Fruit fly (Drosophila melanogaster) whole organism, adult: Measurements from ENCODE around the gene Lcp65Af.

Source experiments
- CG11617 ChIP-seq: fragments of 200-800 bp; sonication (Bioruptor generic); optimal IDR thresholded peaks from 2 replicates; lab custom pipeline; 2017; ENCODE audit warnings: mild to moderate bottlenecking, missing biosample characterization, missing genetic modification reagents, missing genetic modification characterization
- CG12768 ChIP-seq: fragments of 200-800 bp; sonication (Bioruptor generic); optimal IDR thresholded peaks from 2 replicates; lab custom pipeline; 2017; ENCODE audit warnings: missing biosample characterization, missing genetic modification characterization, mild to moderate bottlenecking, moderate library complexity, missing genetic modification reagents
- CG14711 ChIP-seq: fragments of 200-800 bp; sonication (Bioruptor generic); optimal IDR thresholded peaks from 2 replicates; lab custom pipeline; 2018; ENCODE audit warnings: missing biosample characterization, mild to moderate bottlenecking, missing genetic modification characterization, moderate library complexity
- CG1620 ChIP-seq: fragments of 200-800 bp; sonication (Bioruptor generic); optimal IDR thresholded peaks from 2 replicates; lab custom pipeline; 2016; ENCODE audit warnings: missing biosample characterization, missing genetic modification characterization
- CG33017 ChIP-seq: fragments of 200-800 bp; sonication (Bioruptor generic); optimal IDR thresholded peaks from 2 replicates; lab custom pipeline; 2018; ENCODE audit warnings: missing biosample characterization, mild to moderate bottlenecking, missing genetic modification characterization, moderate library complexity
- CG5204 ChIP-seq: fragments of 200-800 bp; sonication (Bioruptor generic); optimal IDR thresholded peaks from 2 replicates; lab custom pipeline; 2016; ENCODE audit warnings: missing biosample characterization, missing genetic modification characterization
- CG7045 ChIP-seq: fragments of 200-800 bp; sonication (Bioruptor generic); optimal IDR thresholded peaks from 2 replicates; lab custom pipeline; 2017; ENCODE audit warnings: missing biosample characterization, mild to moderate bottlenecking, missing genetic modification characterization
- CG7101 ChIP-seq: fragments of 200-800 bp; sonication (Bioruptor generic); optimal IDR thresholded peaks from 2 replicates; lab custom pipeline; 2018; ENCODE audit warnings: missing biosample characterization, mild to moderate bottlenecking, missing genetic modification characterization, moderate library complexity
- Clk ChIP-seq: fragments of 200-800 bp; sonication (Bioruptor generic); optimal IDR thresholded peaks from 2 replicates; lab custom pipeline; 2017; ENCODE audit warnings: missing biosample characterization, missing genetic modification characterization
- Crg-1 ChIP-seq: fragments of 200-800 bp; sonication (Bioruptor generic); optimal IDR thresholded peaks from 2 replicates; lab custom pipeline; 2016; ENCODE audit warnings: missing biosample characterization, missing genetic modification characterization
- Hr96 ChIP-seq: fragments of 200-800 bp; sonication (Bioruptor generic); optimal IDR thresholded peaks from 2 replicates; lab custom pipeline; 2016; ENCODE audit warnings: missing biosample characterization, missing genetic modification characterization
- Mnt ChIP-seq: fragments of 200-800 bp; sonication (Bioruptor generic); optimal IDR thresholded peaks from 2 replicates; lab custom pipeline; 2016; ENCODE audit warnings: missing biosample characterization, mild to moderate bottlenecking, missing genetic modification characterization
- bab1 ChIP-seq: fragments of 200-800 bp; sonication (Bioruptor generic); optimal IDR thresholded peaks from 3 replicates; lab custom pipeline; 2019; ENCODE audit warnings: missing biosample characterization, mild to moderate bottlenecking, missing genetic modification characterization, moderate library complexity
- cic ChIP-seq: fragments of 200-800 bp; sonication (Bioruptor generic); optimal IDR thresholded peaks from 2 replicates; lab custom pipeline; 2017; ENCODE audit warnings: missing biosample characterization, mild to moderate bottlenecking, missing genetic modification characterization, moderate library complexity
- cnc ChIP-seq, 2 experiments: fragments of >200 bp; optimal IDR thresholded peaks; 2 replicates each; lab custom pipeline; 2017
- kay ChIP-seq: fragments of 200-800 bp; sonication (Bioruptor generic); peaks from one replicate; lab custom pipeline; 2016; ENCODE audit warnings: missing biosample characterization, missing genetic modification characterization, borderline replicate concordance
- ovo ChIP-seq: fragments of 200-800 bp; sonication (Bioruptor generic); optimal IDR thresholded peaks from 2 replicates; lab custom pipeline; 2016; ENCODE audit warnings: missing biosample characterization, missing genetic modification characterization
- pad ChIP-seq: fragments of 200-800 bp; sonication (Bioruptor generic); optimal IDR thresholded peaks from 3 replicates; lab custom pipeline; 2017; ENCODE audit warnings: missing biosample characterization, missing genetic modification characterization, mild to moderate bottlenecking, moderate library complexity, missing genetic modification reagents
- tj ChIP-seq: fragments of 200-800 bp; sonication (Bioruptor generic); optimal IDR thresholded peaks from 3 replicates; lab custom pipeline; 2017; ENCODE audit warnings: missing biosample characterization, mild to moderate bottlenecking, missing genetic modification characterization, moderate library complexity
- toe ChIP-seq: fragments of 200-800 bp; sonication (Bioruptor generic); optimal IDR thresholded peaks from 2 replicates; lab custom pipeline; 2016; ENCODE audit warnings: missing biosample characterization, missing genetic modification characterization

Lcp65Af gene

dm6 chr3L:6136691-6137090, at the start of gene Lcp65Af:
TSS of gene Lcp65Af (minus strand) at chr3L:6136791.
- TF ChIP-seq CG33017 (tag; lab: Kevin White, UChicago) (no peak), toe (GFP tag; lab: Kevin White, UChicago) (no peak), CG11617 (no peak), CG5204 (GFP tag; lab: Kevin White, UChicago) (no peak), CG7045 (no peak), CG14711 (tag; lab: Kevin White, UChicago) (no peak), tj (GFP tag; lab: Kevin White, UChicago) (no peak), kay (no peak), bab1 (GFP tag; lab: Kevin White, UChicago) (no peak), ovo (GFP tag; lab: Kevin White, UChicago) (no peak), Hr96 (GFP tag; lab: Kevin White, UChicago) (no peak), CG7101 (no peak), CG12768 (no peak), cic (GFP tag; lab: Kevin White, UChicago) (no peak), Clk (GFP tag; lab: Kevin White, UChicago) (no peak), Mnt (GFP tag; lab: Kevin White, UChicago) (no peak)

dm6 chr3L:6184884-6185438, 48.4 kb upstream of the Lcp65Af start, which contains the start of the genes D19B and CG43293:
TSS of gene D19B (minus strand) at chr3L:6184920.
TSS of gene CG43293 (plus strand) at chr3L:6185189.
- TF ChIP-seq CG7101 (peak; percentile 74), tj (GFP tag; lab: Kevin White, UChicago) (peak; percentile 78), CG7045 (peak; percentile 78), cic (GFP tag; lab: Kevin White, UChicago) (peak; percentile 98), pad (GFP tag; lab: Kevin White, UChicago) (peak; percentile 54), Crg-1 (peak; percentile 54), CG14711 (tag; lab: Kevin White, UChicago) (peak; percentile 74), CG12768 (peak; percentile 76), CG1620 (GFP tag; lab: Kevin White, UChicago) (peak; percentile 76), bab1 (GFP tag; lab: Kevin White, UChicago) (peak; percentile 84), CG11617 (peak; percentile 82), ovo (GFP tag; lab: Kevin White, UChicago) (peak; percentile 3), kay (no peak), toe (GFP tag; lab: Kevin White, UChicago) (peak; percentile 60), Mnt (GFP tag; lab: Kevin White, UChicago) (peak; percentile 100), Clk (GFP tag; lab: Kevin White, UChicago) (peak; percentile 66), Hr96 (GFP tag; lab: Kevin White, UChicago) (peak; percentile 65), cnc (optimal IDR thresholded peaks at IDR 0.05; lab: Kevin White, UChicago) (no peak), CG5204 (GFP tag; lab: Kevin White, UChicago) (peak; percentile 64), CG33017 (tag; lab: Kevin White, UChicago) (peak; percentile 75)

dm6 chr3L:6181776-6182175, 45.2 kb upstream of the Lcp65Af start, which contains the start of gene CG10274:
TSS of gene CG10274 (minus strand) at chr3L:6181829.
- TF ChIP-seq bab1 (GFP tag; lab: Kevin White, UChicago) (peak; percentile 61), Mnt (GFP tag; lab: Kevin White, UChicago) (peak; percentile 41), CG7045 (peak; percentile 67), CG12768 (peak; percentile 73), CG14711 (tag; lab: Kevin White, UChicago) (peak; percentile 76), toe (GFP tag; lab: Kevin White, UChicago) (peak; percentile 79), pad (GFP tag; lab: Kevin White, UChicago) (peak; percentile 70), CG1620 (GFP tag; lab: Kevin White, UChicago) (peak; percentile 82), Crg-1 (peak; percentile 74), CG33017 (tag; lab: Kevin White, UChicago) (peak; percentile 45), CG11617 (peak; percentile 75), kay (no peak), Clk (GFP tag; lab: Kevin White, UChicago) (peak; percentile 52), ovo (GFP tag; lab: Kevin White, UChicago) (peak; percentile 52), CG5204 (GFP tag; lab: Kevin White, UChicago) (no peak), Hr96 (GFP tag; lab: Kevin White, UChicago) (peak; percentile 68), CG7101 (peak; percentile 77), cic (GFP tag; lab: Kevin White, UChicago) (peak; percentile 23), tj (GFP tag; lab: Kevin White, UChicago) (peak; percentile 42), cnc (optimal IDR thresholded peaks at IDR 0.05; lab: Kevin White, UChicago) (no peak)

- no peak for TF ChIP-seq bab1 (GFP tag; lab: Kevin White, UChicago)
- TF ChIP-seq tj (GFP tag; lab: Kevin White, UChicago): no peak
- TF ChIP-seq kay: no peak
- no peak for TF ChIP-seq Crg-1
- peak; percentile 30 for TF ChIP-seq CG7101
- TF ChIP-seq Clk (GFP tag; lab: Kevin White, UChicago): no peak
- no peak for TF ChIP-seq cnc (optimal IDR thresholded peaks at IDR 0.05; lab: Kevin White, UChicago)
- no peak for TF ChIP-seq ovo (GFP tag; lab: Kevin White, UChicago)
- TF ChIP-seq CG1620 (GFP tag; lab: Kevin White, UChicago): peak; percentile 3
- TF ChIP-seq Hr96 (GFP tag; lab: Kevin White, UChicago): no peak
- TF ChIP-seq CG33017 (tag; lab: Kevin White, UChicago): no peak
- peak; percentile 48 for TF ChIP-seq CG14711 (tag; lab: Kevin White, UChicago)
- TF ChIP-seq pad (GFP tag; lab: Kevin White, UChicago): no peak
- TF ChIP-seq Mnt (GFP tag; lab: Kevin White, UChicago): peak; percentile 20
- TF ChIP-seq CG5204 (GFP tag; lab: Kevin White, UChicago): no peak
- peak; percentile 32 for TF ChIP-seq CG12768
- TF ChIP-seq toe (GFP tag; lab: Kevin White, UChicago): peak; percentile 24
- peak; percentile 37 for TF ChIP-seq CG7045
- TF ChIP-seq CG11617: peak; percentile 27
- TF ChIP-seq cic (GFP tag; lab: Kevin White, UChicago): no peak
These were observed 37.2 kb upstream of the Lcp65Af start, which contains the start of the genes fmt and CG7376 for dm6 chr3L:6173826-6174255. TSS of gene fmt (minus strand) at chr3L:6173880. TSS of gene CG7376 (plus strand) at chr3L:6174248.
